Fruit fly (Drosophila melanogaster) whole organism: ENCODE measurements around the gene Vajk3.
A peak's percentile ranks its signal among the peaks of the same experiment; 100 is the strongest.

ENCODE experiments used
- CG8478 ChIP-seq: fragments of >200 bp; optimal IDR thresholded peaks from 2 replicates; lab custom pipeline; 2018; ENCODE audit warnings: inconsistent platforms
- Dll ChIP-seq: fragments of >200 bp; optimal IDR thresholded peaks from 2 replicates; lab custom pipeline; 2017
- EcR ChIP-seq, 2 experiments: fragments of >200 bp; optimal IDR thresholded peaks; 2 replicates each; lab custom pipeline; 2017; ENCODE audit warnings: missing biosample characterization in 2 of 2, missing genetic modification characterization in 2 of 2, missing genetic modification reagents in 2 of 2
- pan ChIP-seq: fragments of >200 bp; optimal IDR thresholded peaks from 2 replicates; lab custom pipeline; 2017
- psq ChIP-seq: fragments of >200 bp; optimal IDR thresholded peaks from 2 replicates; lab custom pipeline; 2017
- usp ChIP-seq: fragments of >200 bp; optimal IDR thresholded peaks from 2 replicates; lab custom pipeline; 2017; ENCODE audit warnings: missing biosample characterization, missing genetic modification characterization, mixed read lengths

Gene Vajk3

dm6 chr2L:13955775-13956174, 8.5 kb upstream of the Vajk3 start:
- peak; percentile 94 for TF ChIP-seq pan (lab: Kevin White, UChicago)
- no peak for TF ChIP-seq psq (lab: Kevin White, UChicago)
- no peak for TF ChIP-seq CG8478
- TF ChIP-seq EcR (GFP tag; optimal IDR thresholded peaks at IDR 0.05; lab: Kevin White, UChicago) = no peak
- no peak for TF ChIP-seq Dll (lab: Kevin White, UChicago)
- no peak for TF ChIP-seq usp (GFP tag; lab: Kevin White, UChicago)

dm6 chr2L:13949789-13950188, 2.5 kb upstream of the Vajk3 start:
- TF ChIP-seq psq (lab: Kevin White, UChicago) (no peak), EcR (GFP tag; optimal IDR thresholded peaks at IDR 0.05; lab: Kevin White, UChicago) (no peak), CG8478 (no peak), Dll (lab: Kevin White, UChicago) (no peak), usp (GFP tag; lab: Kevin White, UChicago) (no peak), pan (lab: Kevin White, UChicago) (no peak)

- TF ChIP-seq pan (lab: Kevin White, UChicago) = no peak
- TF ChIP-seq EcR (GFP tag; optimal IDR thresholded peaks at IDR 0.05; lab: Kevin White, UChicago) = no peak
- no peak for TF ChIP-seq Dll (lab: Kevin White, UChicago)
- no peak for TF ChIP-seq CG8478
- TF ChIP-seq psq (lab: Kevin White, UChicago) = no peak
Observed at dm6 chr2L:13934542-13935065, 12.7 kb downstream of the Vajk3 start, which contains the start of gene Vajk2. Vajk2 (minus strand) TSS chr2L:13934692.

dm6 chr2L:13931318-13931717, 16.0 kb downstream of the Vajk3 start, which contains the start of gene CG42711:
CG42711 (minus strand) TSS chr2L:13931362.
- TF ChIP-seq pan (lab: Kevin White, UChicago) (no peak), psq (lab: Kevin White, UChicago) (no peak)

dm6 chr2L:13928461-13928860, 18.8 kb downstream of the Vajk3 start:
- no peak for TF ChIP-seq pan (lab: Kevin White, UChicago)
- no peak for TF ChIP-seq CG8478

dm6 chr2L:13925699-13926098, 21.6 kb downstream of the Vajk3 start:
- TF ChIP-seq usp (GFP tag; lab: Kevin White, UChicago) (no peak), psq (lab: Kevin White, UChicago) (no peak), Dll (lab: Kevin White, UChicago) (no peak), CG8478 (no peak), EcR (GFP tag; optimal IDR thresholded peaks at IDR 0.05; lab: Kevin White, UChicago) (no peak), pan (lab: Kevin White, UChicago) (no peak)

dm6 chr2L:13923984-13924383, 23.3 kb downstream of the Vajk3 start:
- TF ChIP-seq psq (lab: Kevin White, UChicago) (no peak), EcR (GFP tag; optimal IDR thresholded peaks at IDR 0.05; lab: Kevin White, UChicago) (no peak), usp (GFP tag; lab: Kevin White, UChicago) (no peak), Dll (lab: Kevin White, UChicago) (no peak), CG8478 (no peak), pan (lab: Kevin White, UChicago) (no peak)

- no peak for TF ChIP-seq usp (GFP tag; lab: Kevin White, UChicago)
- no peak for TF ChIP-seq CG8478
- no peak for TF ChIP-seq pan (lab: Kevin White, UChicago)
- TF ChIP-seq EcR (GFP tag; optimal IDR thresholded peaks at IDR 0.05; lab: Kevin White, UChicago) = no peak
- TF ChIP-seq psq (lab: Kevin White, UChicago) = no peak
- no peak for TF ChIP-seq Dll (lab: Kevin White, UChicago)
Observed at dm6 chr2L:13923453-13923852, 23.8 kb downstream of the Vajk3 start, which contains the start of gene Vajk1. Vajk1 (minus strand) TSS chr2L:13923553.

dm6 chr2L:13914425-13914824, 32.9 kb downstream of the Vajk3 start, which contains the start of gene Ance-3:
Ance-3 (plus strand) TSS chr2L:13914725.
- TF ChIP-seq CG8478 (no peak), pan (lab: Kevin White, UChicago) (no peak), Dll (lab: Kevin White, UChicago) (no peak), EcR (GFP tag; optimal IDR thresholded peaks at IDR 0.05; lab: Kevin White, UChicago) (no peak), psq (lab: Kevin White, UChicago) (no peak), usp (GFP tag; lab: Kevin White, UChicago) (no peak)

dm6 chr2L:13911783-13912182, 35.5 kb downstream of the Vajk3 start, which contains the start of gene Acyp:
Acyp (plus strand) TSS chr2L:13912083.
- no peak for TF ChIP-seq EcR (GFP tag; optimal IDR thresholded peaks at IDR 0.05; lab: Kevin White, UChicago)
- TF ChIP-seq usp (GFP tag; lab: Kevin White, UChicago) = no peak
- TF ChIP-seq psq (lab: Kevin White, UChicago) = no peak
- TF ChIP-seq pan (lab: Kevin White, UChicago) = no peak
- TF ChIP-seq CG8478 = no peak
- no peak for TF ChIP-seq Dll (lab: Kevin White, UChicago)

- TF ChIP-seq psq (lab: Kevin White, UChicago) (no peak), pan (lab: Kevin White, UChicago) (no peak), EcR (GFP tag; optimal IDR thresholded peaks at IDR 0.05; lab: Kevin White, UChicago) (no peak), CG8478 (no peak), usp (GFP tag; lab: Kevin White, UChicago) (no peak), Dll (lab: Kevin White, UChicago) (no peak)
Observed at dm6 chr2L:13909033-13909432, 38.2 kb downstream of the Vajk3 start, which contains the start of gene Ance-2. Ance-2 (plus strand) TSS chr2L:13909333.

- no peak for TF ChIP-seq EcR (GFP tag; optimal IDR thresholded peaks at IDR 0.05; lab: Kevin White, UChicago)
Observed at dm6 chr2L:13905848-13906585, 41.3 kb downstream of the Vajk3 start.
